Worm (Caenorhabditis elegans): Measurements from ENCODE around the gene Y57A10C.11.
A peak's percentile ranks its signal among the peaks of the same experiment; 100 is the strongest.

The Y57A10C.11 gene

ce11 chrII:12414805-12415204 is at the start of gene Y57A10C.11:
Gene Y57A10C.11 (minus strand): TSS chrII:12414905.
- TF ChIP-seq ztf-29 (GFP tag; IDR thresholded peaks at IDR 0.05) (no peak), med-1 (GFP tag; optimal IDR thresholded peaks at IDR 0.05; ENCODE audit: insufficient read depth) (no peak), klf-2 (GFP tag; conservative IDR thresholded peaks at IDR 0.05) (no peak)

DNA sequence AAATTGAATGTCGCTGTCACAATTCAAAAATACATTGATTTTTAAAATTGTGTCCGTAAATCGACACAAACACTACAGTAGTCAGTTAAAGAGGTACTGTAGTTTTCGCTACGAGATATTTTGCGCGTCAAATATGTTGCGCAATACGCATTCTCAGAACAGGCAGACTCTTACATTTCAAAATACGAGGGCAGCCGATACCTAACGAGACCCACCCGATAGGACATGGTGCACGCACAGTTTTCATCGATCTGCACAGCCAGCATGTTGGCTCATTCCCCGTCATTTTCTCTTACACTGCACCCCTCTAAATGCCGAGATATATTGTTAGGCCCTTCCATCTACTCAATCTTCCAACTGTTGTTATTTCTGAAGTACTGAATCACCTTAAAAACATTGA is 47.5 kb upstream of the Y57A10C.11 start, which contains the start of gene F15A4.2:
Gene F15A4.2, plus strand, starts transcription at position 301 of the 400 bp plus-strand sequence.
- TF ChIP-seq ref-1 (GFP tag; conservative IDR thresholded peaks at IDR 0.05): no peak
- TF ChIP-seq flt-1 (GFP tag; IDR thresholded peaks at IDR 0.05): no peak
- no peak for TF ChIP-seq cog-1 (tag; optimal IDR thresholded peaks at IDR 0.05)
- no peak for TF ChIP-seq med-1 (GFP tag; optimal IDR thresholded peaks at IDR 0.05; ENCODE audit: insufficient read depth)
- TF ChIP-seq tab-1 (GFP tag; IDR thresholded peaks at IDR 0.05): no peak
- no peak; the same call in 1 of the 2 replicates for TF ChIP-seq T22C8.4 (GFP tag; IDR thresholded peaks at IDR 0.05)
- no peak for TF ChIP-seq klf-2 (GFP tag; conservative IDR thresholded peaks at IDR 0.05)
- TF ChIP-seq ztf-23 (GFP tag; IDR thresholded peaks at IDR 0.05): no peak
- no peak for TF ChIP-seq ztf-29 (GFP tag; IDR thresholded peaks at IDR 0.05)

DNA sequence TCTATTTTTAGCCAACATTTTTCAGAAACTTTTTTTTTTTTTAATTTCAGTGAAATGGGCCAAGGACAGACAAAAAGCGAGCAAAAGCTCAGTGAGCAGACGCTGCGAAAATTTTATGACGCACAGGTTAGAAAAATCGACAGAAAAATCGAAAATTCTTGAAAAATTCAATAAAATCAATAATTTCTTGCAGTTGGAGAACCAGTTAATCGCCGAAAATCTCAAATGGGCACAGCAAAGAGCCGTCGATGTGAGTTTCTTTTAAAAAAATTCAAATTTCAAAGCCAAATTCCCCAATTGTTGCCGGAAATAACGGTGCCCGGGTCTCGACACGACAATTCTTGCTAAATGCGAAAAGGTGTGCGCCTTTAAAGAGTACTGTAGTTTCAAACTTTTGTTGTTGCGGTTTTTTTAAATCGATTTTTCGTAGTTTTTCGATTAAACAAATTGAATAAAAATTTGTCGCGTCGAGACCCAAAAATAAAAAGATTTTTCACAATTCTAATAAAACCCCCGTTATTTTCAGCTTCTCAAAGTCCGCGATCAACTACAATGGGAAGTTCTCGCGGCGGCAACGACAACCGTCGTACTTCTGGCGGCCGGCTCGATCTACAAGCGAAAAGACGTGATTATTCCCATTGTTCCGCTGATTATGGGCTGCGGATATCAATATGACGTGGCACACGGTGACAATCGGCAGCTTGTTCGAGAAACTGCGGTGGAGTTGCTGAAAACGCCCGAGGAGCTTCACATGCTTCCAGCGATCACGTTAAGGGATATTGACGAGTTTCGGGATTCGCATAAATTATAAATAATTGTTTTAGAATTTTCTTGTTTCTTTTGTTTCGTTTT is 46.1 kb upstream of the Y57A10C.11 start, which contains the start of gene tag-280:
Gene tag-280, plus strand, starts transcription at position 51 of the 852 bp plus-strand sequence.
- no peak for TF ChIP-seq ref-1 (GFP tag; conservative IDR thresholded peaks at IDR 0.05)
- TF ChIP-seq cog-1 (tag; optimal IDR thresholded peaks at IDR 0.05): no peak
- TF ChIP-seq ztf-29 (GFP tag; IDR thresholded peaks at IDR 0.05): no peak
- no peak for TF ChIP-seq med-1 (GFP tag; optimal IDR thresholded peaks at IDR 0.05; ENCODE audit: insufficient read depth)
- TF ChIP-seq tab-1 (GFP tag; IDR thresholded peaks at IDR 0.05): no peak
- TF ChIP-seq T22C8.4 (GFP tag; IDR thresholded peaks at IDR 0.05): no peak
- TF ChIP-seq klf-2 (GFP tag; conservative IDR thresholded peaks at IDR 0.05): no peak
- no peak for TF ChIP-seq ztf-23 (GFP tag; IDR thresholded peaks at IDR 0.05)
- TF ChIP-seq flt-1 (GFP tag; IDR thresholded peaks at IDR 0.05): no peak

- TF ChIP-seq ref-1 (GFP tag; conservative IDR thresholded peaks at IDR 0.05): no peak
- peak; percentile 48 for TF ChIP-seq cog-1 (tag; optimal IDR thresholded peaks at IDR 0.05)
- no peak for TF ChIP-seq med-1 (GFP tag; optimal IDR thresholded peaks at IDR 0.05; ENCODE audit: insufficient read depth)
- TF ChIP-seq klf-2 (GFP tag; conservative IDR thresholded peaks at IDR 0.05): no peak
- no peak for TF ChIP-seq ztf-29 (GFP tag; IDR thresholded peaks at IDR 0.05)
- TF ChIP-seq ztf-23 (GFP tag; IDR thresholded peaks at IDR 0.05): 0 out of 2 replicates have a peak, but pooled peaks have one; percentile 44
- no peak for TF ChIP-seq flt-1 (GFP tag; IDR thresholded peaks at IDR 0.05)
- no peak for TF ChIP-seq T22C8.4 (GFP tag; IDR thresholded peaks at IDR 0.05)
These were observed 44.7 kb upstream of the Y57A10C.11 start, which contains the start of gene tag-281 for ce11 chrII:12459422-12459821. Gene tag-281 (plus strand): TSS chrII:12459761.

DNA sequence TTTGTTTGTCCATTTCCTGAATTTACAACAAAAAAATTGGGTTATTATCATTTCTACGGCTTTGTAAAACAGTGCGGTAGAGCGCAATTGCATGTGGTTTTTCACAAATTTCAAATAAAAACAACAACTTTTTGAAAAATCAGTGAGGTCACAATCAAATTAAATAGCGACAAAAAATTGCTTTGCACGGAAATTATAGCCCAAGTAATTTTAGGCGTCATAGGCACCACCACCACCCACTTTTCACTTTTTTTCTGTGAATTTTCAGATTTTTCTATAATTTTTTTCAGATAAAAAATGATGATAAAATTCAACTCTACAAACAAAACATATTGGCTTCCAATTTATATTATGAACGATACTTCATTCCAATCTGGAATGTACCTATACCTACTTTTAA is 42.6 kb upstream of the Y57A10C.11 start, which contains the start of gene sre-38:
Gene sre-38, plus strand, starts transcription at position 301 of the 400 bp plus-strand sequence.
- TF ChIP-seq klf-2 (GFP tag; conservative IDR thresholded peaks at IDR 0.05): no peak
- TF ChIP-seq tab-1 (GFP tag; IDR thresholded peaks at IDR 0.05): no peak
- no peak for TF ChIP-seq ztf-29 (GFP tag; IDR thresholded peaks at IDR 0.05)
- no peak for TF ChIP-seq flt-1 (GFP tag; IDR thresholded peaks at IDR 0.05)
- TF ChIP-seq ztf-23 (GFP tag; IDR thresholded peaks at IDR 0.05): no peak
- no peak for TF ChIP-seq ref-1 (GFP tag; conservative IDR thresholded peaks at IDR 0.05)
- TF ChIP-seq T22C8.4 (GFP tag; IDR thresholded peaks at IDR 0.05): no peak
- TF ChIP-seq cog-1 (tag; optimal IDR thresholded peaks at IDR 0.05): no peak
- no peak for TF ChIP-seq med-1 (GFP tag; optimal IDR thresholded peaks at IDR 0.05; ENCODE audit: insufficient read depth)

DNA sequence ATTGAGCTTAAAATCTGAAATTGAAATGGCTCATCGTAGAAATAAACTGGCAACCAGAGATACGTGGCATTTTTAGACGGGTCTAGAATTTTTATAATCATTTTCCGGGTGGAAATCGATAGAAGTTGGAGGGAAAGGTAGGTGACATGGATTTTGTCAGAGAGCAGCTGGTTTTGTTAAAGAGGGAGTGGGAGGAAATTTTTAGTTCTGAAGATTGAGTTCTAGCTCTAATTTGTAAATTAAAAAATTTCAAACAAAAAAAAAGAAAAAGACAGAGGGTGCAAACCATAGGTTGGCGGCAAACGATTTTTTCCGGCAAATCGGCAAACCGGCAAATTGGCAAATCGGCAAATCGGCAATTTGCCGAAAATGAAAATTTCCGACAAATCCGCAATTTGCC is 41.9 kb upstream of the Y57A10C.11 start, which contains the start of gene sre-32:
Gene sre-32, minus strand, starts transcription at position 101 of the 400 bp plus-strand sequence.
- no peak for TF ChIP-seq ztf-29 (GFP tag; IDR thresholded peaks at IDR 0.05)
- 0 out of 2 replicates have a peak, but pooled peaks have one; percentile 42 for TF ChIP-seq tab-1 (GFP tag; IDR thresholded peaks at IDR 0.05)

ce11 chrII:12452754-12453352 is 38.1 kb upstream of the Y57A10C.11 start, which contains the start of the genes sre-35 and sre-33:
Gene sre-35 (minus strand): TSS chrII:12452854.
Gene sre-33 (plus strand): TSS chrII:12453302.
- TF ChIP-seq ztf-29 (GFP tag; IDR thresholded peaks at IDR 0.05) (no peak), ztf-23 (GFP tag; IDR thresholded peaks at IDR 0.05) (no peak)

- TF ChIP-seq ztf-23 (GFP tag; IDR thresholded peaks at IDR 0.05) (no peak), klf-2 (GFP tag; conservative IDR thresholded peaks at IDR 0.05) (no peak), med-1 (GFP tag; optimal IDR thresholded peaks at IDR 0.05; ENCODE audit: insufficient read depth) (no peak), flt-1 (GFP tag; IDR thresholded peaks at IDR 0.05) (no peak), ztf-29 (GFP tag; IDR thresholded peaks at IDR 0.05) (no peak), T22C8.4 (GFP tag; IDR thresholded peaks at IDR 0.05) (no peak), cog-1 (tag; optimal IDR thresholded peaks at IDR 0.05) (no peak), tab-1 (GFP tag; IDR thresholded peaks at IDR 0.05) (no peak), ref-1 (GFP tag; conservative IDR thresholded peaks at IDR 0.05) (no peak)
These were observed 35.1 kb upstream of the Y57A10C.11 start, which contains the start of gene sre-34 for ce11 chrII:12449849-12450248. Gene sre-34 (plus strand): TSS chrII:12450149.

- TF ChIP-seq flt-1 (GFP tag; IDR thresholded peaks at IDR 0.05) (no peak), cog-1 (tag; optimal IDR thresholded peaks at IDR 0.05) (no peak), ztf-29 (GFP tag; IDR thresholded peaks at IDR 0.05) (no peak), tab-1 (GFP tag; IDR thresholded peaks at IDR 0.05) (no peak), med-1 (GFP tag; optimal IDR thresholded peaks at IDR 0.05; ENCODE audit: insufficient read depth) (no peak), klf-2 (GFP tag; conservative IDR thresholded peaks at IDR 0.05) (no peak), ztf-23 (GFP tag; IDR thresholded peaks at IDR 0.05) (no peak), T22C8.4 (GFP tag; IDR thresholded peaks at IDR 0.05) (no peak), ref-1 (GFP tag; conservative IDR thresholded peaks at IDR 0.05) (no peak)
These were observed 33.5 kb upstream of the Y57A10C.11 start, which contains the start of gene srh-27 for ce11 chrII:12448241-12448640. Gene srh-27 (plus strand): TSS chrII:12448541.
